Worm (Caenorhabditis elegans): ENCODE results near the gene ncx-7.
A peak's percentile ranks its signal among the peaks of the same experiment; 100 is the strongest.
"Not testable (repeated sequence)": the region's sequence is repeated elsewhere in the genome, so short reads cannot be mapped to it uniquely, and the experiment has no call there.

The ncx-7 gene

ce11 chrIII:9682729-9683128 lies 37.4 kb downstream of the ncx-7 start, which contains the start of gene C07A9.5:
Gene C07A9.5, minus strand, starts transcription at chrIII:9682829.
- TF ChIP-seq med-1 (GFP tag; optimal IDR thresholded peaks at IDR 0.05; ENCODE audit: insufficient read depth); ztf-23 (GFP tag; IDR thresholded peaks at IDR 0.05); ref-1 (GFP tag; conservative IDR thresholded peaks at IDR 0.05): not testable (repeated sequence)

- TF ChIP-seq cog-1 (tag; optimal IDR thresholded peaks at IDR 0.05); T22C8.4 (GFP tag; IDR thresholded peaks at IDR 0.05); tab-1 (GFP tag; IDR thresholded peaks at IDR 0.05): not testable (repeated sequence)
These were observed 38.9 kb downstream of the ncx-7 start, which contains the start of gene C07A9.13 for ce11 chrIII:9681206-9681605. Gene C07A9.13, minus strand, starts transcription at chrIII:9681306.

- no peak for TF ChIP-seq tab-1 (GFP tag; IDR thresholded peaks at IDR 0.05)
- no peak for TF ChIP-seq flt-1 (GFP tag; IDR thresholded peaks at IDR 0.05)
- TF ChIP-seq cog-1 (tag; optimal IDR thresholded peaks at IDR 0.05): no peak
- TF ChIP-seq med-1 (GFP tag; optimal IDR thresholded peaks at IDR 0.05; ENCODE audit: insufficient read depth): no peak
- no peak for TF ChIP-seq klf-2 (GFP tag; conservative IDR thresholded peaks at IDR 0.05)
- no peak for TF ChIP-seq ztf-23 (GFP tag; IDR thresholded peaks at IDR 0.05)
- no peak for TF ChIP-seq ref-1 (GFP tag; conservative IDR thresholded peaks at IDR 0.05)
- no peak for TF ChIP-seq T22C8.4 (GFP tag; IDR thresholded peaks at IDR 0.05)
- no peak for TF ChIP-seq ztf-29 (GFP tag; IDR thresholded peaks at IDR 0.05)
These were observed 41.3 kb downstream of the ncx-7 start, which contains the start of gene ugt-60 for ce11 chrIII:9678819-9679218. Gene ugt-60, minus strand, starts transcription at chrIII:9679051.

- TF ChIP-seq cog-1 (tag; optimal IDR thresholded peaks at IDR 0.05) (no peak), med-1 (GFP tag; optimal IDR thresholded peaks at IDR 0.05; ENCODE audit: insufficient read depth) (no peak), flt-1 (GFP tag; IDR thresholded peaks at IDR 0.05) (no peak), ztf-23 (GFP tag; IDR thresholded peaks at IDR 0.05) (no peak), T22C8.4 (GFP tag; IDR thresholded peaks at IDR 0.05) (no peak), klf-2 (GFP tag; conservative IDR thresholded peaks at IDR 0.05) (no peak)
These were observed 50.5 kb downstream of the ncx-7 start for ce11 chrIII:9669546-9669945.

ce11 chrIII:9667591-9668265 lies 52.4 kb downstream of the ncx-7 start, which contains the start of gene C07A9.9:
Gene C07A9.9, minus strand, starts transcription at chrIII:9667641.
- TF ChIP-seq tab-1 (GFP tag; IDR thresholded peaks at IDR 0.05) (peak; percentile 76; the same call in 1 of the 2 replicates), flt-1 (GFP tag; IDR thresholded peaks at IDR 0.05) (no peak), ztf-29 (GFP tag; IDR thresholded peaks at IDR 0.05) (0 out of 2 replicates have a peak, but pooled peaks have one; percentile 25)

ce11 chrIII:9666668-9667067 lies 53.4 kb downstream of the ncx-7 start:
- TF ChIP-seq klf-2 (GFP tag; conservative IDR thresholded peaks at IDR 0.05) (no peak), ztf-29 (GFP tag; IDR thresholded peaks at IDR 0.05) (no peak), tab-1 (GFP tag; IDR thresholded peaks at IDR 0.05) (no peak), ref-1 (GFP tag; conservative IDR thresholded peaks at IDR 0.05) (no peak), cog-1 (tag; optimal IDR thresholded peaks at IDR 0.05) (no peak), med-1 (GFP tag; optimal IDR thresholded peaks at IDR 0.05; ENCODE audit: insufficient read depth) (no peak)

ce11 chrIII:9666239-9666638 lies 53.9 kb downstream of the ncx-7 start:
- TF ChIP-seq tab-1 (GFP tag; IDR thresholded peaks at IDR 0.05) (no peak), klf-2 (GFP tag; conservative IDR thresholded peaks at IDR 0.05) (no peak), med-1 (GFP tag; optimal IDR thresholded peaks at IDR 0.05; ENCODE audit: insufficient read depth) (no peak), ztf-23 (GFP tag; IDR thresholded peaks at IDR 0.05) (no peak), cog-1 (tag; optimal IDR thresholded peaks at IDR 0.05) (no peak), T22C8.4 (GFP tag; IDR thresholded peaks at IDR 0.05) (no peak), flt-1 (GFP tag; IDR thresholded peaks at IDR 0.05) (no peak), ztf-29 (GFP tag; IDR thresholded peaks at IDR 0.05) (no peak), ref-1 (GFP tag; conservative IDR thresholded peaks at IDR 0.05) (no peak)
